Fruit fly (Drosophila melanogaster) whole organism, embryonic: ENCODE data around the gene mRpS18C.

Experiments used
- B-H2 ChIP-seq: fragments of 200-800 bp; sonication (Bioruptor generic); optimal IDR thresholded peaks from 2 replicates; lab custom pipeline; 2018; ENCODE audit warnings: missing biosample characterization, mild to moderate bottlenecking, missing genetic modification characterization
- Bgb ChIP-seq: fragments of 200-800 bp; sonication (Bioruptor generic); IDR thresholded peaks from 2 replicates; pipeline ENCODE4 v1.3.6; 2022; ENCODE audit warnings: missing biosample characterization, missing genetic modification characterization; ENCODE audit not compliant: partially characterized antibody
- CG10979 ChIP-seq: fragments of 200-800 bp; sonication (Bioruptor generic); optimal IDR thresholded peaks from 2 replicates; lab custom pipeline; 2018; ENCODE audit warnings: missing biosample characterization, mild to moderate bottlenecking, missing genetic modification characterization, moderate library complexity
- CG12071 ChIP-seq: fragments of 200-800 bp; sonication (Bioruptor generic); optimal IDR thresholded peaks from 3 replicates; lab custom pipeline; 2018; ENCODE audit warnings: missing biosample characterization, mild to moderate bottlenecking, missing genetic modification characterization
- CG12659 ChIP-seq: fragments of 200-800 bp; sonication (Bioruptor generic); optimal IDR thresholded peaks from 3 replicates; lab custom pipeline; 2017; ENCODE audit warnings: mild to moderate bottlenecking, missing biosample characterization, missing genetic modification reagents, missing genetic modification characterization
- CG13624 ChIP-seq: fragments of 200-800 bp; sonication (Bioruptor generic); optimal IDR thresholded peaks from 2 replicates; lab custom pipeline; 2016; ENCODE audit warnings: missing biosample characterization, missing genetic modification characterization
- CG16813 ChIP-seq: fragments of 200-800 bp; sonication (Bioruptor generic); IDR thresholded peaks from 3 replicates; pipeline ENCODE4 v1.3.6; 2022; ENCODE audit warnings: missing biosample characterization, missing genetic modification characterization; ENCODE audit not compliant: partially characterized antibody
- CG31224 ChIP-seq: fragments of 200-800 bp; sonication (Bioruptor generic); IDR thresholded peaks from 2 replicates; pipeline ENCODE4 v1.3.6; 2022; ENCODE audit warnings: missing biosample characterization, missing genetic modification characterization
- CG32767 ChIP-seq: fragments of 200-800 bp; sonication (Bioruptor generic); IDR thresholded peaks from 2 replicates; pipeline ENCODE4 v1.3.6; 2022; ENCODE audit warnings: missing biosample characterization, missing genetic modification characterization
- CG34224 ChIP-seq: fragments of 200-800 bp; sonication (Bioruptor generic); IDR thresholded peaks from 3 replicates; pipeline ENCODE4 v1.3.6; 2022; ENCODE audit warnings: missing biosample characterization, missing genetic modification characterization; ENCODE audit not compliant: partially characterized antibody
- CG34376 ChIP-seq: fragments of 200-800 bp; sonication (Bioruptor generic); optimal IDR thresholded peaks from 2 replicates; lab custom pipeline; 2018; ENCODE audit warnings: missing biosample characterization, mild to moderate bottlenecking, missing genetic modification characterization
- CG3995 ChIP-seq: fragments of 200-800 bp; sonication (Bioruptor generic); optimal IDR thresholded peaks from 3 replicates; lab custom pipeline; 2016; ENCODE audit warnings: missing biosample characterization, missing genetic modification characterization
- CG43689 ChIP-seq: fragments of 200-800 bp; sonication (Bioruptor generic); IDR thresholded peaks from 2 replicates; pipeline ENCODE4 v1.3.6; 2022; ENCODE audit warnings: missing biosample characterization, missing genetic modification characterization
- CG4820 ChIP-seq: fragments of 200-800 bp; sonication (Bioruptor generic); optimal IDR thresholded peaks from 3 replicates; lab custom pipeline; 2016; ENCODE audit warnings: missing biosample characterization, missing genetic modification characterization
- CG7963 ChIP-seq: fragments of 200-800 bp; sonication (Bioruptor generic); IDR thresholded peaks from 3 replicates; pipeline ENCODE4 v1.3.6; 2022; ENCODE audit warnings: missing biosample characterization, missing genetic modification characterization; ENCODE audit not compliant: partially characterized antibody
- CG7987 ChIP-seq: fragments of 200-800 bp; sonication (Bioruptor generic); optimal IDR thresholded peaks from 2 replicates; lab custom pipeline; 2018; ENCODE audit warnings: missing biosample characterization, mild to moderate bottlenecking, missing genetic modification characterization, moderate library complexity
- CG8290 ChIP-seq, 3 experiments: fragments of 200-800 bp; sonication (Bioruptor generic); optimal IDR thresholded peaks; 2 replicates each; lab custom pipeline; 2016 to 2019; ENCODE audit warnings: missing biosample characterization in 3 of 3, missing genetic modification characterization in 3 of 3, mild to moderate bottlenecking in 2 of 3, moderate library complexity in 1 of 3
- CG9797 ChIP-seq: fragments of 200-800 bp; sonication (Bioruptor generic); optimal IDR thresholded peaks from 3 replicates; lab custom pipeline; 2018; ENCODE audit warnings: missing biosample characterization, mild to moderate bottlenecking, missing genetic modification characterization
- Dp ChIP-seq: fragments of 200-800 bp; sonication (Bioruptor generic); optimal IDR thresholded peaks from 2 replicates; lab custom pipeline; 2018; ENCODE audit warnings: missing biosample characterization, mild to moderate bottlenecking, missing genetic modification characterization, moderate library complexity
- Dref ChIP-seq: fragments of 200-800 bp; sonication (Bioruptor generic); IDR thresholded peaks from 2 replicates; pipeline ENCODE4 v1.3.6; 2022; ENCODE audit warnings: missing biosample characterization, missing genetic modification characterization
- HLH4C ChIP-seq: fragments of 200-800 bp; sonication (Bioruptor generic); IDR thresholded peaks from 3 replicates; pipeline ENCODE4 v1.3.6; 2022; ENCODE audit warnings: missing biosample characterization, missing genetic modification characterization; ENCODE audit not compliant: partially characterized antibody
- Max ChIP-seq: fragments of 200-800 bp; sonication (Bioruptor generic); optimal IDR thresholded peaks from 2 replicates; lab custom pipeline; 2016; ENCODE audit warnings: missing biosample characterization, mild to moderate bottlenecking, missing genetic modification characterization
- Med ChIP-seq: fragments of 200-800 bp; sonication (Bioruptor generic); peaks from one replicate; lab custom pipeline; 2016; ENCODE audit warnings: missing biosample characterization, missing genetic modification characterization, mild to moderate bottlenecking, inconsistent platforms, moderate library complexity
- Opbp ChIP-seq: fragments of 200-800 bp; sonication (Bioruptor generic); IDR thresholded peaks from 3 replicates; pipeline ENCODE4 v1.3.6; 2022; ENCODE audit warnings: missing biosample characterization, missing genetic modification characterization; ENCODE audit not compliant: partially characterized antibody
- Ptx1 ChIP-seq: fragments of 200-800 bp; sonication (Bioruptor generic); IDR thresholded peaks from 2 replicates; pipeline ENCODE4 v1.3.6; 2022; ENCODE audit warnings: missing biosample characterization, missing genetic modification characterization
- Sox100B ChIP-seq: fragments of 200-800 bp; sonication (Bioruptor generic); optimal IDR thresholded peaks from 3 replicates; lab custom pipeline; 2018; ENCODE audit warnings: missing biosample characterization, mild to moderate bottlenecking, missing genetic modification characterization
- Sry-δ ChIP-seq: fragments of 200-800 bp; sonication (Bioruptor generic); optimal IDR thresholded peaks from 2 replicates; lab custom pipeline; 2016; ENCODE audit warnings: missing biosample characterization, missing genetic modification characterization
- YL-1 ChIP-seq: fragments of 200-800 bp; sonication (Bioruptor generic); optimal IDR thresholded peaks from 3 replicates; lab custom pipeline; 2017; ENCODE audit warnings: missing biosample characterization, mild to moderate bottlenecking, missing genetic modification characterization
- amos ChIP-seq: fragments of 200-800 bp; sonication (Bioruptor generic); IDR thresholded peaks from 2 replicates; pipeline ENCODE4 v1.3.6; 2022; ENCODE audit warnings: missing biosample characterization, missing genetic modification characterization; ENCODE audit not compliant: partially characterized antibody
- bcd ChIP-seq: fragments of 200-800 bp; sonication (Bioruptor generic); optimal IDR thresholded peaks from 2 replicates; lab custom pipeline; 2017; ENCODE audit warnings: missing biosample characterization, mild to moderate bottlenecking, missing genetic modification characterization
- chinmo ChIP-seq: fragments of 200-800 bp; sonication (Bioruptor generic); IDR thresholded peaks from 4 replicates; pipeline ENCODE4 v1.3.6; 2022; ENCODE audit warnings: missing biosample characterization, missing genetic modification characterization; ENCODE audit not compliant: partially characterized antibody
- crp ChIP-seq, 2 experiments: fragments of 200-800 bp; sonication (Bioruptor generic); optimal IDR thresholded peaks; 2 replicates in 1 of 2; 3 replicates in 1 of 2; lab custom pipeline; 2017; ENCODE audit warnings: missing biosample characterization in 2 of 2, missing genetic modification characterization in 2 of 2, mild to moderate bottlenecking in 1 of 2, moderate library complexity in 1 of 2
- dm ChIP-seq: fragments of 200-800 bp; sonication (Bioruptor generic); optimal IDR thresholded peaks from 3 replicates; lab custom pipeline; 2016; ENCODE audit warnings: missing biosample characterization, missing genetic modification characterization
- exex ChIP-seq: fragments of 200-800 bp; sonication (Bioruptor generic); optimal IDR thresholded peaks from 4 replicates; lab custom pipeline; 2018; ENCODE audit warnings: missing biosample characterization, mild to moderate bottlenecking, missing genetic modification characterization, moderate library complexity
- kni ChIP-seq: fragments of 200-800 bp; sonication (Bioruptor generic); optimal IDR thresholded peaks from 3 replicates; lab custom pipeline; 2017; ENCODE audit warnings: mild to moderate bottlenecking, missing biosample characterization, missing genetic modification reagents, missing genetic modification characterization
- knrl ChIP-seq: fragments of 200-800 bp; sonication (Bioruptor generic); IDR thresholded peaks from 3 replicates; pipeline ENCODE4 v1.3.6; 2022; ENCODE audit warnings: missing biosample characterization, missing genetic modification characterization; ENCODE audit not compliant: partially characterized antibody
- mld ChIP-seq: fragments of 200-800 bp; sonication (Bioruptor generic); IDR thresholded peaks from 3 replicates; pipeline ENCODE4 v1.3.6; 2022; ENCODE audit warnings: missing biosample characterization, missing genetic modification characterization; ENCODE audit not compliant: partially characterized antibody
- nerfin-2 ChIP-seq: fragments of 200-800 bp; sonication (Bioruptor generic); IDR thresholded peaks from 2 replicates; pipeline ENCODE4 v1.3.6; 2022; ENCODE audit warnings: missing biosample characterization, missing genetic modification characterization; ENCODE audit not compliant: partially characterized antibody
- nmo ChIP-seq: fragments of 200-800 bp; sonication (Bioruptor generic); optimal IDR thresholded peaks from 2 replicates; lab custom pipeline; 2018; ENCODE audit warnings: missing biosample characterization, mild to moderate bottlenecking, missing genetic modification characterization, moderate library complexity
- onecut ChIP-seq: fragments of 200-800 bp; sonication (Bioruptor generic); IDR thresholded peaks from 2 replicates; pipeline ENCODE4 v1.3.6; 2022; ENCODE audit warnings: missing biosample characterization, missing genetic modification characterization
- pzg ChIP-seq: fragments of 200-800 bp; sonication (Bioruptor generic); optimal IDR thresholded peaks from 3 replicates; lab custom pipeline; 2018; ENCODE audit warnings: missing biosample characterization, mild to moderate bottlenecking, missing genetic modification characterization, moderate library complexity
- sens ChIP-seq: fragments of 200-800 bp; sonication (Bioruptor generic); peaks from one replicate; lab custom pipeline; 2016; ENCODE audit warnings: missing biosample characterization, missing genetic modification characterization
- sob ChIP-seq: fragments of 200-800 bp; sonication (Bioruptor generic); IDR thresholded peaks from 2 replicates; pipeline ENCODE4 v1.3.6; 2022; ENCODE audit warnings: missing biosample characterization, missing genetic modification characterization
- stwl ChIP-seq: fragments of 200-800 bp; sonication (Bioruptor generic); optimal IDR thresholded peaks from 3 replicates; lab custom pipeline; 2018; ENCODE audit warnings: missing biosample characterization, mild to moderate bottlenecking, missing genetic modification characterization, moderate library complexity
- twi ChIP-seq: fragments of 200-800 bp; optimal IDR thresholded peaks from 2 replicates; lab custom pipeline; 2019; ENCODE audit warnings: missing biosample characterization, mild to moderate bottlenecking, missing genetic modification characterization, moderate library complexity
- vnd ChIP-seq: fragments of 200-800 bp; sonication (Bioruptor generic); IDR thresholded peaks from 3 replicates; pipeline ENCODE4 v1.3.6; 2022; ENCODE audit warnings: missing biosample characterization, missing genetic modification characterization; ENCODE audit not compliant: partially characterized antibody
- zen2 ChIP-seq: fragments of 200-800 bp; sonication (Bioruptor generic); IDR thresholded peaks from 3 replicates; pipeline ENCODE4 v1.3.6; 2022; ENCODE audit warnings: missing biosample characterization, missing genetic modification characterization; ENCODE audit not compliant: partially characterized antibody

The mRpS18C gene

DNA sequence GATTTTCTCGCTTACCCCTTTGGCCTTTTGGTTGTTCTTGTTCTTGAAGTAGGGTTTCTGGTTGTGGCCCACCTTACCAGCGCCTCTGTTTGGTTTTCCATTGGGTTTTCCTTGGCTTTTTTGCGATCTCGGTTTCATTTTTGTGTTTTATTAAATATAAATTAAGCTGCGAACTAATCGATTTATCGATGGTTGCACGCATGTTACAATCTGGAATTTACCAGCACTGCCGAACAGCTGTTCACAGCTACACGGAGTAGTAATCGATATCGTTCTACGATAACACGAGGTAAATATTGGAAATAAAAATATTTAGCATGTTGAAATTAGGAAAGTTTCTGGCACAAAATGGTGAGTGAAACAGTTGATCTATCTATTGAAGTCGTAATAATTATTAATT lies at the start of gene mRpS18C, which contains the start of gene CG15535:
Gene mRpS18C (plus strand): TSS at position 280 of the 400 bp plus-strand sequence.
Gene CG15535 (minus strand): TSS at position 235 of the 400 bp plus-strand sequence.
- peak; percentile 84 for TF ChIP-seq Med (GFP tag; lab: Kevin White, UChicago)
- TF ChIP-seq CG12071 (GFP tag; lab: Kevin White, UChicago): no peak
- peak; percentile 19 for TF ChIP-seq CG34376 (GFP tag; lab: Kevin White, UChicago)
- TF ChIP-seq CG3995 (GFP tag; lab: Kevin White, UChicago): peak; percentile 6
- 0 out of 4 replicates have a peak, but pooled peaks have one; percentile 6 for TF ChIP-seq chinmo
- TF ChIP-seq vnd: peak; percentile 62; the same call in 2 of the 3 replicates
- TF ChIP-seq B-H2 (GFP tag; lab: Kevin White, UChicago): peak; percentile 67
- peak; percentile 78 for TF ChIP-seq Bgb (GFP tag; lab: Robert Waterston, UW)
- TF ChIP-seq CG10979 (tag; lab: Kevin White, UChicago): no peak
- TF ChIP-seq twi (tag; lab: Kevin White, UChicago): peak; percentile 11
- peak; percentile 73 for TF ChIP-seq pzg (GFP tag; lab: Kevin White, UChicago)
- no peak for TF ChIP-seq sob
- peak; percentile 81 for TF ChIP-seq HLH4C (GFP tag; lab: Robert Waterston, UW)
- no peak for TF ChIP-seq Sox100B
- TF ChIP-seq crp (GFP tag; optimal IDR thresholded peaks at IDR 0.05; lab: Kevin White, UChicago): peak; percentile 82 to 96
- TF ChIP-seq CG16813 (GFP tag; lab: Robert Waterston, UW): peak; percentile 76
- TF ChIP-seq CG7963 (GFP tag; lab: Robert Waterston, UW): peak; percentile 76
- TF ChIP-seq dm: peak; percentile 66
- TF ChIP-seq Sry-δ: peak; percentile 56
- peak; percentile 89 for TF ChIP-seq Dref (GFP tag; lab: Robert Waterston, UW)
- peak; percentile 75 for TF ChIP-seq sens (GFP tag; lab: Kevin White, UChicago)
- peak; percentile 72; the same call in 2 of the 3 replicates for TF ChIP-seq knrl (GFP tag; lab: Robert Waterston, UW)
- no peak for TF ChIP-seq kni (GFP tag; lab: Kevin White, UChicago)
- no peak for TF ChIP-seq CG4820 (GFP tag; lab: Kevin White, UChicago)
- TF ChIP-seq CG43689 (GFP tag; lab: Robert Waterston, UW): no peak
- peak; percentile 13 for TF ChIP-seq Max (GFP tag; lab: Kevin White, UChicago)
- TF ChIP-seq CG34224 (GFP tag; lab: Robert Waterston, UW): peak; percentile 84
- peak; percentile 84 for TF ChIP-seq onecut (GFP tag; lab: Robert Waterston, UW)
- peak; percentile 83; the same call in 2 of the 3 replicates for TF ChIP-seq Opbp (GFP tag; lab: Robert Waterston, UW)
- TF ChIP-seq CG13624: peak; percentile 26
- peak; percentile 3 for TF ChIP-seq CG7987 (GFP tag; lab: Kevin White, UChicago)
- peak; percentile 28 for TF ChIP-seq exex
- peak; percentile 83 for TF ChIP-seq zen2
- TF ChIP-seq stwl (tag; lab: Kevin White, UChicago): peak; percentile 87
- TF ChIP-seq mld (GFP tag; lab: Robert Waterston, UW): peak; percentile 64; the same call in 1 of the 3 replicates
- no peak for TF ChIP-seq CG8290 (GFP tag; optimal IDR thresholded peaks at IDR 0.05; lab: Kevin White, UChicago)
- peak in 1 of 2 experiments; percentile 38 for TF ChIP-seq CG8290 (tag; optimal IDR thresholded peaks at IDR 0.05; lab: Kevin White, UChicago)
- peak; percentile 21 for TF ChIP-seq CG9797 (GFP tag; lab: Kevin White, UChicago)
- peak; percentile 22 for TF ChIP-seq nmo
- TF ChIP-seq Ptx1 (GFP tag; lab: Robert Waterston, UW): no peak
- no peak for TF ChIP-seq bcd (GFP tag; lab: Kevin White, UChicago)
- TF ChIP-seq nerfin-2: peak; percentile 63
- peak; percentile 53; the same call in 1 of the 2 replicates for TF ChIP-seq CG32767 (GFP tag; lab: Robert Waterston, UW)
- peak; percentile 78 for TF ChIP-seq amos (GFP tag; lab: Robert Waterston, UW)
- TF ChIP-seq YL-1 (GFP tag; lab: Kevin White, UChicago): peak; percentile 85
- TF ChIP-seq CG12659 (GFP tag; lab: Kevin White, UChicago): peak; percentile 57
- TF ChIP-seq Dp (GFP tag; lab: Kevin White, UChicago): peak; percentile 46
- TF ChIP-seq CG31224 (GFP tag; lab: Robert Waterston, UW): no peak
